Worm (Caenorhabditis elegans) whole organism, young adult: ENCODE data around the gene srt-39.

Experiments
- B0261.1 ChIP-seq: sonication (generic microtip); optimal IDR thresholded peaks from 2 replicates; lab custom pipeline; 2016; ENCODE audit warnings: mild to moderate bottlenecking, missing genetic modification characterization, moderate library complexity, missing compliant biosample characterization
- C17E4.6 ChIP-seq: fragments of 200-800 bp; sonication (Bioruptor generic); IDR thresholded peaks from 2 replicates; pipeline ENCODE4 v1.3.6; 2022; ENCODE audit warnings: missing genetic modification reagents, missing genetic modification characterization, missing compliant biosample characterization
- F10E7.11 ChIP-seq: sonication (generic microtip); optimal IDR thresholded peaks from 2 replicates; lab custom pipeline; 2017; ENCODE audit warnings: mild to moderate bottlenecking, missing genetic modification characterization, moderate library complexity, missing compliant biosample characterization
- F39B2.1 ChIP-seq: fragments of 200-800 bp; sonication (Bioruptor generic); IDR thresholded peaks from 2 replicates; pipeline ENCODE4 v1.3.6; 2022; ENCODE audit warnings: missing genetic modification reagents, missing genetic modification characterization, missing compliant biosample characterization
- F57A8.1 ChIP-seq: fragments of 200-800 bp; sonication (Bioruptor generic); optimal IDR thresholded peaks from 2 replicates; lab custom pipeline; 2018; ENCODE audit warnings: mild to moderate bottlenecking, missing genetic modification characterization, moderate library complexity, missing compliant biosample characterization
- K11D2.4 ChIP-seq: fragments of 200-800 bp; sonication (Bioruptor generic); IDR thresholded peaks from 2 replicates; pipeline ENCODE4 v1.3.6; 2022; ENCODE audit warnings: missing genetic modification reagents, missing genetic modification characterization, missing compliant biosample characterization
- T26A5.8 ChIP-seq: sonication (generic microtip); optimal IDR thresholded peaks from 2 replicates; lab custom pipeline; 2016; ENCODE audit warnings: missing genetic modification characterization, missing compliant biosample characterization
- Y53F4B.3 ChIP-seq: fragments of 200-800 bp; sonication (Bioruptor generic); IDR thresholded peaks from 2 replicates; pipeline ENCODE4 v1.3.6; 2022; ENCODE audit warnings: missing genetic modification reagents, missing genetic modification characterization, missing compliant biosample characterization
- Y53G8AR.9 ChIP-seq: fragments of 200-800 bp; sonication (Bioruptor generic); conservative IDR thresholded peaks from 2 replicates; pipeline ENCODE4 v1.3.6; 2022; ENCODE audit warnings: missing genetic modification reagents, missing genetic modification characterization, missing compliant biosample characterization
- ama-1 ChIP-seq, 3 experiments: fragments of 150-350 bp in 1 of 3; sonication (generic microtip) in 2 of 3; optimal IDR thresholded peaks; 2 replicates each; lab custom pipeline; 2014 to 2018; ENCODE audit warnings: missing biosample characterization in 2 of 3, missing genetic modification characterization in 2 of 3, missing genetic modification reagents in 2 of 3
- aptf-2 ChIP-seq: fragments of 200-800 bp; sonication (Bioruptor generic); conservative IDR thresholded peaks from 2 replicates; pipeline ENCODE4 v1.3.6; 2022; ENCODE audit warnings: missing genetic modification reagents, missing genetic modification characterization, missing compliant biosample characterization
- aptf-3 ChIP-seq: fragments of 200-800 bp; sonication (Bioruptor generic); IDR thresholded peaks from 2 replicates; pipeline ENCODE4 v1.3.6; 2022; ENCODE audit warnings: missing genetic modification characterization, missing compliant biosample characterization
- attf-3 ChIP-seq: fragments of 200-800 bp; sonication (Bioruptor generic); conservative IDR thresholded peaks from 2 replicates; pipeline ENCODE4 v1.3.6; 2022; ENCODE audit warnings: missing genetic modification reagents, missing genetic modification characterization, missing compliant biosample characterization
- bed-1 ChIP-seq: fragments of 200-800 bp; sonication (Bioruptor generic); IDR thresholded peaks from 2 replicates; pipeline ENCODE4 v1.3.6; 2022; ENCODE audit warnings: missing genetic modification reagents, missing genetic modification characterization, missing compliant biosample characterization
- ccch-3 ChIP-seq: fragments of 200-800 bp; sonication (Bioruptor generic); optimal IDR thresholded peaks from 2 replicates; lab custom pipeline; 2018; ENCODE audit warnings: mild to moderate bottlenecking, missing genetic modification characterization, missing compliant biosample characterization
- ceh-100 ChIP-seq: fragments of 200-800 bp; sonication (Bioruptor generic); IDR thresholded peaks from 2 replicates; pipeline ENCODE4 v1.3.6; 2022; ENCODE audit warnings: missing genetic modification reagents, missing genetic modification characterization, missing compliant biosample characterization
- ceh-27 ChIP-seq: fragments of 200-800 bp; sonication (Bioruptor generic); optimal IDR thresholded peaks from 2 replicates; lab custom pipeline; 2018; ENCODE audit warnings: mild to moderate bottlenecking, missing genetic modification characterization, moderate library complexity, missing compliant biosample characterization
- ceh-58 ChIP-seq: fragments of 200-800 bp; sonication (Bioruptor generic); IDR thresholded peaks from 2 replicates; pipeline ENCODE4 v1.3.6; 2022; ENCODE audit warnings: missing genetic modification characterization, missing compliant biosample characterization
- ceh-79 ChIP-seq: sonication (generic microtip); optimal IDR thresholded peaks from 2 replicates; lab custom pipeline; 2017; ENCODE audit warnings: mild to moderate bottlenecking, missing genetic modification characterization, missing compliant biosample characterization
- ceh-91 ChIP-seq: fragments of 200-800 bp; sonication (Bioruptor generic); IDR thresholded peaks from 2 replicates; pipeline ENCODE4 v1.3.6; 2022; ENCODE audit warnings: missing genetic modification reagents, missing genetic modification characterization, missing compliant biosample characterization
- dpff-1 ChIP-seq: sonication (generic microtip); optimal IDR thresholded peaks from 2 replicates; lab custom pipeline; 2017; ENCODE audit warnings: mild to moderate bottlenecking, missing genetic modification characterization, missing compliant biosample characterization
- egl-18 ChIP-seq: fragments of 200-800 bp; sonication (Bioruptor generic); IDR thresholded peaks from 2 replicates; pipeline ENCODE4 v1.3.6; 2022; ENCODE audit warnings: missing genetic modification reagents, missing genetic modification characterization, missing compliant biosample characterization
- egl-44 ChIP-seq: fragments of 200-800 bp; sonication (Bioruptor generic); IDR thresholded peaks from 2 replicates; pipeline ENCODE4 v1.3.6; 2022; ENCODE audit warnings: missing genetic modification reagents, missing genetic modification characterization, missing compliant biosample characterization
- egrh-3 ChIP-seq: fragments of 200-800 bp; sonication (Bioruptor generic); IDR thresholded peaks from 2 replicates; pipeline ENCODE4 v1.3.6; 2022; ENCODE audit warnings: missing genetic modification reagents, missing genetic modification characterization, missing compliant biosample characterization
- ekl-4 ChIP-seq: fragments of 200-800 bp; sonication (Bioruptor generic); IDR thresholded peaks from 2 replicates; pipeline ENCODE4 v1.3.6; 2022; ENCODE audit warnings: missing genetic modification reagents, missing genetic modification characterization, missing compliant biosample characterization
- fkh-3 ChIP-seq: sonication (generic microtip); optimal IDR thresholded peaks from 2 replicates; lab custom pipeline; 2016; ENCODE audit warnings: mild to moderate bottlenecking, missing genetic modification characterization, missing compliant biosample characterization
- him-1 ChIP-seq: sonication (generic microtip); optimal IDR thresholded peaks from 2 replicates; lab custom pipeline; 2016; ENCODE audit warnings: missing genotype, missing genetic modification reagents, missing genetic modification characterization, missing compliant biosample characterization
- hmg-20 ChIP-seq: fragments of 200-800 bp; sonication (Bioruptor generic); IDR thresholded peaks from 2 replicates; pipeline ENCODE4 v1.3.6; 2022; ENCODE audit warnings: missing genetic modification reagents, missing genetic modification characterization, missing compliant biosample characterization
- hsf-1 ChIP-seq: fragments of 200-800 bp; sonication (Bioruptor generic); IDR thresholded peaks from 2 replicates; pipeline ENCODE4 v1.3.6; 2022; ENCODE audit warnings: missing genetic modification reagents, missing genetic modification characterization, missing compliant biosample characterization
- lin-26 ChIP-seq: fragments of 200-800 bp; sonication (Bioruptor generic); IDR thresholded peaks from 2 replicates; pipeline ENCODE4 v1.3.6; 2022; ENCODE audit warnings: missing genetic modification reagents, missing genetic modification characterization, missing compliant biosample characterization
- lin-35 ChIP-seq, 3 experiments: fragments of 150-350 bp in 2 of 3; sonication (generic microtip) in 1 of 3; optimal IDR thresholded peaks; 2 replicates each; lab custom pipeline; 2014 to 2018; ENCODE audit warnings: missing biosample characterization in 3 of 3, missing genetic modification characterization in 3 of 3, missing genetic modification reagents in 3 of 3
- lin-40 ChIP-seq: sonication (generic microtip); optimal IDR thresholded peaks from 2 replicates; lab custom pipeline; 2016; ENCODE audit warnings: missing genetic modification characterization, mild to moderate bottlenecking, missing compliant biosample characterization, missing genotype, missing genetic modification reagents
- lin-54 ChIP-seq: fragments of 200-800 bp; sonication (Bioruptor generic); optimal IDR thresholded peaks from 2 replicates; lab custom pipeline; 2018; ENCODE audit warnings: mild to moderate bottlenecking, missing genetic modification characterization, missing compliant biosample characterization
- lsy-27 ChIP-seq: sonication (generic microtip); optimal IDR thresholded peaks from 2 replicates; lab custom pipeline; 2017; ENCODE audit warnings: missing genetic modification characterization, mild to moderate bottlenecking, missing compliant biosample characterization, antibody characterized with exemption, missing genotype, borderline replicate concordance; ENCODE audit not compliant: insufficient read depth
- madf-6 ChIP-seq: fragments of 200-800 bp; sonication (Bioruptor generic); IDR thresholded peaks from 2 replicates; pipeline ENCODE4 v1.3.6; 2022; ENCODE audit warnings: missing genetic modification reagents, missing genetic modification characterization, missing compliant biosample characterization
- mxl-1 ChIP-seq: sonication (generic microtip); optimal IDR thresholded peaks from 2 replicates; lab custom pipeline; 2016; ENCODE audit warnings: missing genetic modification characterization, missing compliant biosample characterization
- nfya-1 ChIP-seq: sonication (generic microtip); optimal IDR thresholded peaks from 2 replicates; lab custom pipeline; 2017; ENCODE audit warnings: antibody characterized with exemption, missing compliant biosample characterization, missing genetic modification characterization, borderline replicate concordance; ENCODE audit not compliant: insufficient read depth
- nfya-2 ChIP-seq: fragments of 200-800 bp; sonication (Bioruptor generic); IDR thresholded peaks from 2 replicates; pipeline ENCODE4 v1.3.6; 2022; ENCODE audit warnings: missing genetic modification reagents, missing genetic modification characterization, missing compliant biosample characterization
- pbrm-1 ChIP-seq: fragments of 200-800 bp; sonication (Bioruptor generic); IDR thresholded peaks from 2 replicates; pipeline ENCODE4 v1.3.6; 2022; ENCODE audit warnings: missing genetic modification reagents, missing genetic modification characterization, missing compliant biosample characterization
- pha-4 ChIP-seq: fragments of 150-350 bp; sonication (generic microtip); optimal IDR thresholded peaks from 2 replicates; lab custom pipeline; 2014; ENCODE audit warnings: missing biosample characterization, missing genetic modification reagents, missing genetic modification characterization
- sea-2 ChIP-seq: fragments of 200-800 bp; sonication (Bioruptor generic); IDR thresholded peaks from 2 replicates; pipeline ENCODE4 v1.3.6; 2022; ENCODE audit warnings: missing genetic modification characterization, missing compliant biosample characterization
- tbp1 ChIP-seq: fragments of 200-800 bp; sonication (Bioruptor generic); optimal IDR thresholded peaks from 2 replicates; lab custom pipeline; 2018; ENCODE audit warnings: mild to moderate bottlenecking, missing genetic modification characterization, missing compliant biosample characterization
- tbx-9 ChIP-seq: sonication (generic microtip); optimal IDR thresholded peaks from 2 replicates; lab custom pipeline; 2016; ENCODE audit warnings: borderline replicate concordance, missing genetic modification characterization, inconsistent platforms, missing compliant biosample characterization
- zfh-2 ChIP-seq: fragments of 200-800 bp; sonication (Bioruptor generic); conservative IDR thresholded peaks from 2 replicates; pipeline ENCODE4 v1.3.6; 2022; ENCODE audit warnings: missing genetic modification reagents, missing genetic modification characterization, missing compliant biosample characterization
- zim-3 ChIP-seq: sonication (generic microtip); optimal IDR thresholded peaks from 2 replicates; lab custom pipeline; 2017; ENCODE audit warnings: mild to moderate bottlenecking, missing genetic modification characterization, moderate library complexity, missing compliant biosample characterization
- ztf-22 ChIP-seq: fragments of 200-800 bp; sonication (Bioruptor generic); optimal IDR thresholded peaks from 2 replicates; lab custom pipeline; 2018; ENCODE audit warnings: mild to moderate bottlenecking, missing genetic modification characterization, moderate library complexity, missing compliant biosample characterization
- ztf-26 ChIP-seq: sonication (generic microtip); optimal IDR thresholded peaks from 2 replicates; lab custom pipeline; 2017; ENCODE audit warnings: missing genetic modification characterization, missing compliant biosample characterization

The srt-39 gene

ce11 chrV:12491070-12491643 is 6.5 kb downstream of the srt-39 start (continued):
- peak; percentile 88 for TF ChIP-seq Y53G8AR.9 (GFP tag; lab: Robert Waterston, UW)
- no peak for TF ChIP-seq ceh-27 (GFP tag; lab: Kevin White, UChicago)
- peak; percentile 1 for TF ChIP-seq ztf-26
- TF ChIP-seq bed-1 (GFP tag; lab: Robert Waterston, UW): no peak
- peak; percentile 46 for TF ChIP-seq Y53F4B.3 (GFP tag; lab: Robert Waterston, UW)
- 0 out of 2 replicates have a peak, but pooled peaks have one; percentile 85 for TF ChIP-seq F39B2.1
- TF ChIP-seq egl-18 (GFP tag; lab: Robert Waterston, UW): no peak
- TF ChIP-seq fkh-3 (tag; lab: Kevin White, UChicago): no peak
- no peak for TF ChIP-seq sea-2 (GFP tag; lab: Robert Waterston, UW)
- TF ChIP-seq pha-4: no peak
- TF ChIP-seq attf-3 (GFP tag; lab: Robert Waterston, UW): peak; percentile 75
- TF ChIP-seq egrh-3 (GFP tag; lab: Robert Waterston, UW): 0 out of 2 replicates have a peak, but pooled peaks have one; percentile 23
- no peak for TF ChIP-seq ccch-3 (GFP tag; lab: Kevin White, UChicago)
- TF ChIP-seq lin-26: no peak
- no peak; the same call in 1 of the 2 replicates for TF ChIP-seq zfh-2 (GFP tag; lab: Robert Waterston, UW)
- no peak for TF ChIP-seq aptf-3
- TF ChIP-seq ekl-4 (GFP tag; lab: Robert Waterston, UW): peak; percentile 93
- peak; percentile 72 for TF ChIP-seq hsf-1 (GFP tag; lab: Robert Waterston, UW)
- no peak for TF ChIP-seq tbx-9 (tag; lab: Kevin White, UChicago)
- TF ChIP-seq F10E7.11 (tag; lab: Kevin White, UChicago): no peak
- peak; percentile 96 for TF ChIP-seq him-1 (tag; lab: Kevin White, UChicago)
- peak in 1 of 3 experiments; percentile 22 for TF ChIP-seq lin-35 (GFP tag; optimal IDR thresholded peaks at IDR 0.05; lab: Kevin White, UChicago)
- 0 out of 2 replicates have a peak, but pooled peaks have one; percentile 9 for TF ChIP-seq C17E4.6
- TF ChIP-seq dpff-1: no peak
- peak; percentile 44; the same call in 1 of the 2 replicates for TF ChIP-seq egl-44 (GFP tag; lab: Robert Waterston, UW)
- TF ChIP-seq tbp1 (GFP tag; lab: Kevin White, UChicago): peak; percentile 82
- TF ChIP-seq lsy-27 (tag; lab: Kevin White, UChicago): peak; percentile 11
- TF ChIP-seq F57A8.1 (GFP tag; lab: Kevin White, UChicago): no peak
- peak; percentile 68; the same call in 1 of the 2 replicates for TF ChIP-seq K11D2.4 (GFP tag; lab: Robert Waterston, UW)
- TF ChIP-seq mxl-1 (tag; lab: Kevin White, UChicago): no peak
- peak; percentile 71 for TF ChIP-seq ceh-100 (GFP tag; lab: Robert Waterston, UW)
- TF ChIP-seq nfya-2: no peak
- TF ChIP-seq, all 124 proteins: peak for 66

ce11 chrV:12494522-12494921 is 9.8 kb downstream of the srt-39 start, which contains the start of gene mrps-11:
Gene mrps-11 (minus strand): TSS chrV:12494622.
- TF ChIP-seq madf-6 (GFP tag; lab: Robert Waterston, UW) (no peak), pbrm-1 (no peak), lin-54 (GFP tag; lab: Kevin White, UChicago) (no peak), ztf-22 (no peak), ceh-58 (GFP tag; lab: Robert Waterston, UW) (no peak), lin-40 (tag; lab: Kevin White, UChicago) (no peak), nfya-1 (no peak), zim-3 (tag; lab: Kevin White, UChicago) (no peak), F39B2.1 (no peak), ama-1 (optimal IDR thresholded peaks at IDR 0.05; lab: Kevin White, UChicago) (no peak), ama-1 (GFP tag; optimal IDR thresholded peaks at IDR 0.05; lab: Kevin White, UChicago) (no peak), hmg-20 (no peak), aptf-2 (GFP tag; lab: Robert Waterston, UW) (no peak), ceh-79 (tag; lab: Kevin White, UChicago) (no peak), T26A5.8 (tag; lab: Kevin White, UChicago) (no peak), B0261.1 (no peak), ceh-91 (no peak)
